Fruit fly (Drosophila melanogaster) whole organism, embryonic: Measurements from ENCODE around the gene Hrb98DE.

Experiments used
- CG11247 ChIP-seq: fragments of 200-800 bp; sonication (Bioruptor generic); IDR thresholded peaks from 2 replicates; pipeline ENCODE4 v1.3.6; 2022; ENCODE audit warnings: missing biosample characterization, missing genetic modification characterization
- CG11504 ChIP-seq: fragments of 200-800 bp; sonication (Bioruptor generic); optimal IDR thresholded peaks from 3 replicates; lab custom pipeline; 2019; ENCODE audit warnings: missing biosample characterization, mild to moderate bottlenecking, missing genetic modification characterization, moderate library complexity
- CG12744 ChIP-seq: fragments of 200-800 bp; sonication (Bioruptor generic); optimal IDR thresholded peaks from 2 replicates; lab custom pipeline; 2016; ENCODE audit warnings: missing biosample characterization, missing genetic modification characterization
- CG12942 ChIP-seq: fragments of 200-800 bp; sonication (Bioruptor generic); optimal IDR thresholded peaks from 3 replicates; lab custom pipeline; 2016; ENCODE audit warnings: missing biosample characterization, missing genetic modification characterization
- CG14965 ChIP-seq: fragments of 200-800 bp; sonication (Bioruptor generic); optimal IDR thresholded peaks from 2 replicates; lab custom pipeline; 2016; ENCODE audit warnings: missing biosample characterization, missing genetic modification characterization, borderline replicate concordance
- CG1603 ChIP-seq: fragments of 200-800 bp; sonication (Bioruptor generic); optimal IDR thresholded peaks from 2 replicates; lab custom pipeline; 2019; ENCODE audit warnings: missing biosample characterization, mild to moderate bottlenecking, missing genetic modification characterization, moderate library complexity
- CG16779 ChIP-seq: fragments of 200-800 bp; sonication (Bioruptor generic); IDR thresholded peaks from 2 replicates; pipeline ENCODE4 v1.3.6; 2022; ENCODE audit warnings: missing biosample characterization, missing genetic modification characterization
- CG18262 ChIP-seq: fragments of 200-800 bp; optimal IDR thresholded peaks from 3 replicates; lab custom pipeline; 2019; ENCODE audit warnings: missing biosample characterization, mild to moderate bottlenecking, missing genetic modification characterization, moderate library complexity
- CG2120 ChIP-seq: fragments of 200-800 bp; sonication (Bioruptor generic); optimal IDR thresholded peaks from 3 replicates; lab custom pipeline; 2016; ENCODE audit warnings: missing biosample characterization, missing genetic modification characterization
- CG30403 ChIP-seq: fragments of 200-800 bp; sonication (Bioruptor generic); optimal IDR thresholded peaks from 3 replicates; lab custom pipeline; 2016; ENCODE audit warnings: missing biosample characterization, missing genetic modification characterization
- CG30431 ChIP-seq: fragments of 200-800 bp; sonication (Bioruptor generic); optimal IDR thresholded peaks from 2 replicates; lab custom pipeline; 2017; ENCODE audit warnings: missing biosample characterization, missing genetic modification characterization
- CG31365 ChIP-seq: fragments of 200-800 bp; sonication (Bioruptor generic); optimal IDR thresholded peaks from 2 replicates; lab custom pipeline; 2018; ENCODE audit warnings: missing biosample characterization, mild to moderate bottlenecking, missing genetic modification characterization
- CG32532 ChIP-seq: fragments of 200-800 bp; sonication (Bioruptor generic); IDR thresholded peaks from 2 replicates; pipeline ENCODE4 v1.3.6; 2022; ENCODE audit warnings: missing biosample characterization, missing genetic modification characterization
- CG3726 ChIP-seq: fragments of 200-800 bp; sonication (Bioruptor generic); IDR thresholded peaks from 3 replicates; pipeline ENCODE4, ENCODE4 v1.3.6; 2022; ENCODE audit warnings: missing biosample characterization, missing genetic modification characterization
- CG42726 ChIP-seq: fragments of 200-800 bp; sonication (Bioruptor generic); IDR thresholded peaks from 2 replicates; pipeline ENCODE4 v1.3.6; 2022; ENCODE audit warnings: missing biosample characterization, missing genetic modification characterization; ENCODE audit not compliant: partially characterized antibody
- Dip2 ChIP-seq: fragments of 200-800 bp; sonication (Bioruptor generic); IDR thresholded peaks from 2 replicates; pipeline ENCODE4 v1.3.6; 2022; ENCODE audit warnings: missing biosample characterization, missing genetic modification characterization
- Dp ChIP-seq: fragments of 200-800 bp; sonication (Bioruptor generic); optimal IDR thresholded peaks from 2 replicates; lab custom pipeline; 2018; ENCODE audit warnings: missing biosample characterization, mild to moderate bottlenecking, missing genetic modification characterization, moderate library complexity
- E2f1 ChIP-seq: fragments of 200-800 bp; sonication (Bioruptor generic); IDR thresholded peaks from 2 replicates; pipeline ENCODE4 v1.3.6; 2022; ENCODE audit warnings: missing biosample characterization, missing genetic modification characterization
- HHEX ChIP-seq: fragments of 200-800 bp; sonication (Bioruptor generic); optimal IDR thresholded peaks from 3 replicates; lab custom pipeline; 2017; ENCODE audit warnings: missing biosample characterization, mild to moderate bottlenecking, missing genetic modification characterization, missing genetic modification reagents
- Hand ChIP-seq: fragments of 200-800 bp; sonication (Bioruptor generic); optimal IDR thresholded peaks from 2 replicates; lab custom pipeline; 2017; ENCODE audit warnings: mild to moderate bottlenecking, missing biosample characterization, missing genetic modification reagents, missing genetic modification characterization
- HmgD ChIP-seq: fragments of 200-800 bp; sonication (Bioruptor generic); optimal IDR thresholded peaks from 3 replicates; lab custom pipeline; 2016; ENCODE audit warnings: missing biosample characterization, missing genetic modification characterization
- Hmx ChIP-seq: fragments of 200-800 bp; sonication (Bioruptor generic); optimal IDR thresholded peaks from 2 replicates; lab custom pipeline; 2016; ENCODE audit warnings: missing biosample characterization, missing genetic modification characterization
- Hr39 ChIP-seq: fragments of >200 bp; optimal IDR thresholded peaks from 2 replicates; lab custom pipeline; 2017
- Hsf ChIP-seq: fragments of 200-800 bp; sonication (Bioruptor generic); optimal IDR thresholded peaks from 3 replicates; lab custom pipeline; 2016; ENCODE audit warnings: missing biosample characterization, missing genetic modification characterization
- Jarid2 ChIP-seq: fragments of 200-800 bp; sonication (Bioruptor generic); optimal IDR thresholded peaks from 3 replicates; lab custom pipeline; 2017; ENCODE audit warnings: mild to moderate bottlenecking, missing biosample characterization, missing genetic modification reagents, missing genetic modification characterization
- Oli ChIP-seq: fragments of 200-800 bp; sonication (Bioruptor generic); optimal IDR thresholded peaks from 2 replicates; lab custom pipeline; 2018; ENCODE audit warnings: missing biosample characterization, mild to moderate bottlenecking, missing genetic modification characterization, moderate library complexity
- Poxn ChIP-seq: fragments of 200-800 bp; sonication (Bioruptor generic); IDR thresholded peaks from 2 replicates; pipeline ENCODE4 v1.3.6; 2022; ENCODE audit warnings: missing biosample characterization, missing genetic modification characterization
- Sox102F ChIP-seq: fragments of 200-800 bp; sonication (Bioruptor generic); optimal IDR thresholded peaks from 2 replicates; lab custom pipeline; 2018; ENCODE audit warnings: missing biosample characterization, mild to moderate bottlenecking, missing genetic modification characterization, moderate library complexity
- YL-1 ChIP-seq: fragments of 200-800 bp; sonication (Bioruptor generic); optimal IDR thresholded peaks from 3 replicates; lab custom pipeline; 2017; ENCODE audit warnings: missing biosample characterization, mild to moderate bottlenecking, missing genetic modification characterization
- bcd ChIP-seq: fragments of 200-800 bp; sonication (Bioruptor generic); optimal IDR thresholded peaks from 2 replicates; lab custom pipeline; 2017; ENCODE audit warnings: missing biosample characterization, mild to moderate bottlenecking, missing genetic modification characterization
- bsh ChIP-seq, 2 experiments: fragments of 200-800 bp; sonication (Bioruptor generic); optimal IDR thresholded peaks; 2 replicates each; lab custom pipeline; 2017 to 2018; ENCODE audit warnings: mild to moderate bottlenecking in 2 of 2, missing biosample characterization in 2 of 2, missing genetic modification characterization in 2 of 2, moderate library complexity in 1 of 2
- cato ChIP-seq: fragments of 200-800 bp; sonication (Bioruptor generic); optimal IDR thresholded peaks from 2 replicates; lab custom pipeline; 2016; ENCODE audit warnings: missing biosample characterization, missing genetic modification characterization, borderline replicate concordance
- crc ChIP-seq: fragments of 200-800 bp; sonication (Bioruptor generic); optimal IDR thresholded peaks from 2 replicates; lab custom pipeline; 2016; ENCODE audit warnings: missing biosample characterization, missing genetic modification characterization
- dmrt99B ChIP-seq: fragments of 200-800 bp; sonication (Bioruptor generic); optimal IDR thresholded peaks from 2 replicates; lab custom pipeline; 2018; ENCODE audit warnings: missing biosample characterization, mild to moderate bottlenecking, missing genetic modification characterization, moderate library complexity
- dpn ChIP-seq, 2 experiments: fragments of 200-800 bp; sonication (Bioruptor generic); optimal IDR thresholded peaks; 3 replicates each; lab custom pipeline; 2016; ENCODE audit warnings: missing biosample characterization in 2 of 2, missing genetic modification characterization in 2 of 2
- esg ChIP-seq: fragments of 200-800 bp; sonication (Bioruptor generic); conservative IDR thresholded peaks from 2 replicates; pipeline ENCODE4 v1.3.6; 2022; ENCODE audit warnings: missing biosample characterization, missing genetic modification characterization
- fd102C ChIP-seq: fragments of 200-800 bp; sonication (Bioruptor generic); optimal IDR thresholded peaks from 2 replicates; lab custom pipeline; 2018; ENCODE audit warnings: missing biosample characterization, mild to moderate bottlenecking, missing genetic modification characterization, moderate library complexity
- fd96Cb ChIP-seq: fragments of 200-800 bp; sonication (Bioruptor generic); optimal IDR thresholded peaks from 2 replicates; lab custom pipeline; 2018; ENCODE audit warnings: missing biosample characterization, mild to moderate bottlenecking, missing genetic modification characterization, moderate library complexity
- grn ChIP-seq: fragments of 200-800 bp; sonication (Bioruptor generic); optimal IDR thresholded peaks from 3 replicates; lab custom pipeline; 2017; ENCODE audit warnings: missing biosample characterization, missing genetic modification characterization
- kay ChIP-seq: fragments of 200-800 bp; sonication (Bioruptor generic); optimal IDR thresholded peaks from 2 replicates; lab custom pipeline; 2016; ENCODE audit warnings: missing biosample characterization, missing genetic modification characterization
- lbe ChIP-seq: fragments of 200-800 bp; sonication (Bioruptor generic); optimal IDR thresholded peaks from 2 replicates; lab custom pipeline; 2016; ENCODE audit warnings: missing biosample characterization, mild to moderate bottlenecking, missing genetic modification characterization
- nerfin-1 ChIP-seq: fragments of 200-800 bp; sonication (Bioruptor generic); optimal IDR thresholded peaks from 3 replicates; lab custom pipeline; 2019; ENCODE audit warnings: missing biosample characterization, mild to moderate bottlenecking, missing genetic modification characterization, moderate library complexity
- phol ChIP-seq: fragments of 200-800 bp; sonication (Bioruptor generic); optimal IDR thresholded peaks from 3 replicates; lab custom pipeline; 2018; ENCODE audit warnings: missing biosample characterization, mild to moderate bottlenecking, missing genetic modification characterization, moderate library complexity
- row ChIP-seq: fragments of 200-800 bp; sonication (Bioruptor generic); IDR thresholded peaks from 3 replicates; pipeline ENCODE4 v1.3.6; 2022; ENCODE audit warnings: missing biosample characterization, missing genetic modification characterization
- run ChIP-seq: fragments of 200-800 bp; sonication (Bioruptor generic); optimal IDR thresholded peaks from 3 replicates; lab custom pipeline; 2018; ENCODE audit warnings: missing biosample characterization, mild to moderate bottlenecking, missing genetic modification characterization
- salm ChIP-seq: fragments of 200-800 bp; sonication (Bioruptor generic); optimal IDR thresholded peaks from 2 replicates; lab custom pipeline; 2018; ENCODE audit warnings: missing biosample characterization, mild to moderate bottlenecking, missing genetic modification characterization
- sc ChIP-seq, 3 experiments: fragments of >200 bp in 2 of 3; fragments of 200-800 bp in 1 of 3; sonication (Bioruptor generic) in 1 of 3; optimal IDR thresholded peaks; 2 replicates in 2 of 3; 3 replicates in 1 of 3; lab custom pipeline; 2017; ENCODE audit warnings: mild to moderate bottlenecking in 1 of 3, missing biosample characterization in 1 of 3, missing genetic modification characterization in 1 of 3, missing genetic modification reagents in 1 of 3
- scrt ChIP-seq: fragments of 200-800 bp; sonication (Bioruptor generic); optimal IDR thresholded peaks from 2 replicates; lab custom pipeline; 2018; ENCODE audit warnings: missing biosample characterization, mild to moderate bottlenecking, missing genetic modification characterization, moderate library complexity
- unpg ChIP-seq: fragments of 200-800 bp; sonication (Bioruptor generic); optimal IDR thresholded peaks from 3 replicates; lab custom pipeline; 2018; ENCODE audit warnings: missing biosample characterization, mild to moderate bottlenecking, missing genetic modification characterization, moderate library complexity
- zfh1 ChIP-seq: fragments of 200-800 bp; sonication (Bioruptor generic); IDR thresholded peaks from 3 replicates; pipeline ENCODE4 v1.3.6; 2022; ENCODE audit warnings: missing biosample characterization, missing genetic modification characterization

Gene Hrb98DE

DNA sequence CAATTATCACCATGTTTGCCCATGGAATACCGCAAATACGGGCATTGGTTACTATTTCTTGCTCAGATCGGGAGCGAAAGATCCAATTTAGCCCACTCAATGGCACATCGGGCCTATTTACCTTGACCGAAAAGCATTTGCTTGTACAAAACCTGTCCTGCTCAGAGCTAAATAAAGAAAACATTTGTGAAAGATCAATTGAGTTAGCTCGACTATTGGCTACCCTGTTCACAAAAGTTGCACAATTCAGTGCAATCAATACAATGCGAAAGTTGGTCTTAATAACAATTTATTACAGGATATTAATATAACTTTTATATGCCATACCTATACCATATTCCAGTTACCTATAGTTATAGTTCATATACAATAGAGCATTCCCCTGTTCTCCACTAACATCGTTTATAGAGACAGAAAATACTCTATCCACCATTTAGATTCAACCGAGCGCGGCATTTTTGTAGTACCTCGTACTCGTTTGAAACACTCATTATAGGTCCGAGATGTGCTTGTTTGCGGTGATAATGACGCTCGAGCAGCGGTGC is 36.9 kb upstream of the Hrb98DE start (continued):
- no peak for TF ChIP-seq grn (GFP tag; lab: Kevin White, UChicago)
- TF ChIP-seq CG14965 (GFP tag; lab: Kevin White, UChicago): no peak
- TF ChIP-seq Sox102F (GFP tag; lab: Kevin White, UChicago): peak; percentile 2
- no peak for TF ChIP-seq fd102C (GFP tag; lab: Kevin White, UChicago)
- no peak for TF ChIP-seq CG12744 (GFP tag; lab: Kevin White, UChicago)
- TF ChIP-seq CG30403 (GFP tag; lab: Kevin White, UChicago): no peak
- no peak for TF ChIP-seq CG32532 (GFP tag; lab: Robert Waterston, UW)
- TF ChIP-seq crc: no peak
- TF ChIP-seq Oli (tag; lab: Kevin White, UChicago): peak; percentile 1
- TF ChIP-seq CG12942 (GFP tag; lab: Kevin White, UChicago): no peak
- no peak for TF ChIP-seq scrt (GFP tag; lab: Kevin White, UChicago)
- no peak for TF ChIP-seq Hand (GFP tag; lab: Kevin White, UChicago)
- TF ChIP-seq HHEX (GFP tag; lab: Kevin White, UChicago): no peak
- no peak for TF ChIP-seq unpg (GFP tag; lab: Kevin White, UChicago)
- TF ChIP-seq lbe: no peak
- TF ChIP-seq kay (GFP tag; lab: Kevin White, UChicago): no peak
- TF ChIP-seq CG42726: no peak
- no peak for TF ChIP-seq Dp (GFP tag; lab: Kevin White, UChicago)
- no peak for TF ChIP-seq run (tag; lab: Kevin White, UChicago)
- TF ChIP-seq dmrt99B: peak; percentile 39
- no peak for TF ChIP-seq bcd
- no peak for TF ChIP-seq phol (tag; lab: Kevin White, UChicago)
- no peak for TF ChIP-seq nerfin-1 (tag; lab: Kevin White, UChicago)
- TF ChIP-seq cato (GFP tag; lab: Kevin White, UChicago): no peak
- no peak for TF ChIP-seq Hmx
- TF ChIP-seq CG30431 (GFP tag; lab: Kevin White, UChicago): peak; percentile 25
- TF ChIP-seq dpn (GFP tag; optimal IDR thresholded peaks at IDR 0.05; lab: Kevin White, UChicago): no peak
- TF ChIP-seq Hr39 (lab: Kevin White, UChicago): no peak
- no peak for TF ChIP-seq HmgD
- TF ChIP-seq CG3726 (GFP tag; lab: Robert Waterston, UW): no peak
- no peak for TF ChIP-seq CG31365 (tag; lab: Kevin White, UChicago)
- TF ChIP-seq CG11504 (tag; lab: Kevin White, UChicago): peak; percentile 6
- TF ChIP-seq YL-1 (GFP tag; lab: Kevin White, UChicago): no peak
- TF ChIP-seq CG11247 (GFP tag; lab: Robert Waterston, UW): no peak
- TF ChIP-seq CG18262 (tag; lab: Kevin White, UChicago): peak; percentile 4
- no peak for TF ChIP-seq Poxn (GFP tag; lab: Robert Waterston, UW)
- no peak for TF ChIP-seq CG16779
- TF ChIP-seq salm (tag; lab: Kevin White, UChicago): no peak
- TF ChIP-seq esg (GFP tag; lab: Robert Waterston, UW): no peak
- peak; percentile 23 for TF ChIP-seq fd96Cb
- TF ChIP-seq Dip2: no peak
- TF ChIP-seq bsh (GFP tag; optimal IDR thresholded peaks at IDR 0.05; lab: Kevin White, UChicago): peak in 1 of 2 experiments; percentile 39
- peak; percentile 15 for TF ChIP-seq CG1603
- TF ChIP-seq row (GFP tag; lab: Robert Waterston, UW): peak; percentile 45
- no peak for TF ChIP-seq Jarid2 (GFP tag; lab: Kevin White, UChicago)
- no peak for TF ChIP-seq sc (optimal IDR thresholded peaks at IDR 0.05; lab: Kevin White, UChicago)
- no peak for TF ChIP-seq sc (GFP tag; optimal IDR thresholded peaks at IDR 0.05; lab: Kevin White, UChicago)
- TF ChIP-seq zfh1 (GFP tag; lab: Robert Waterston, UW): 0 out of 3 replicates have a peak, but pooled peaks have one; percentile 25
- no peak for TF ChIP-seq Hsf (GFP tag; lab: Kevin White, UChicago)
- no peak for TF ChIP-seq E2f1 (GFP tag; lab: Robert Waterston, UW)
- TF ChIP-seq CG2120 (GFP tag; lab: Kevin White, UChicago): no peak
